Worm (Caenorhabditis elegans): Measurements from ENCODE around the gene T05A12.4.

T05A12.4 gene

ce11 chrIV:6909863-6910733 is 22.4 kb downstream of the T05A12.4 start, which contains the start of the genes rpn-1 and ribo-1:
TSS of gene rpn-1 (minus strand) at chrIV:6909913.
TSS of gene ribo-1 (plus strand) at chrIV:6910683.
- TF ChIP-seq med-1 (GFP tag; optimal IDR thresholded peaks at IDR 0.05; ENCODE audit: insufficient read depth) (no peak), ztf-29 (GFP tag; IDR thresholded peaks at IDR 0.05) (no peak), ztf-23 (GFP tag; IDR thresholded peaks at IDR 0.05) (no peak), klf-2 (GFP tag; conservative IDR thresholded peaks at IDR 0.05) (no peak), ref-1 (GFP tag; conservative IDR thresholded peaks at IDR 0.05) (no peak), flt-1 (GFP tag; IDR thresholded peaks at IDR 0.05) (no peak), cog-1 (tag; optimal IDR thresholded peaks at IDR 0.05) (no peak), T22C8.4 (GFP tag; IDR thresholded peaks at IDR 0.05) (no peak), tab-1 (GFP tag; IDR thresholded peaks at IDR 0.05) (no peak)

DNA sequence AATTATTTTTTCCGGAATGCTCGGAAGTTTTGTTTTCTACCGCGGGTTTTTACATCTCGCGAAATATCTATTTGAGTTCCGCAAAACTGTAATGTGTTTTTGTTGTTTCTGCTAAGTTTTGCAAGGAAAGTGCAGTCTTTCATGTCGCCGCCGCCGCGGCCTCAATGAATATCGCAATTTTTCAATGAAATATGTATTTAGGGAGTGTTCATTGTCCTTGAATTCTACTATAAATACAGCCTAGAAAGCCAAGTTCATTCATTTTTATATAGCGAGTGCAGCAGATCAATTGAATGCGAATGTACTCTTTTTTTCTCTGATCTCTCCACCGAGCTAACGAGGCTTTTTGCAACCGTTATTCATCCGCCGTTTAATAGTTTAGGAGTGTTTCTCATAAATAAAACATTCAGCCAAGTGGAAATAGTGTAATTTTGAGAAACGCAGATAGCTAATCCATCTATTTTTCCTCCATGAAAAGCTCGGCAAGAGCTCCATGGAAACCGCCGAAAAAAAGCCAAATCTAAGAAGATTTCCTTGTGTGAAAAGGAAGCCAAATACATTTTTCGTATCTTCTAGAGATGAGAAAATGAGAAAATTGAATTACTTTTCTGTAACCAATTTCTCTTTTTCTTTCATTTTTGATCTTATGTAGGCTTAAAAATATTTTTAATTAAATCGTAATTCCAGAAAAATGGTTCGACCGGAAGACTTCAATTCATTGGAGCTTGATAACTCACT is 25.3 kb downstream of the T05A12.4 start, which contains the start of gene T22D1.3:
Gene T22D1.3 (plus strand): TSS at position 688 of the 738 bp plus-strand sequence.
- TF ChIP-seq flt-1 (GFP tag; IDR thresholded peaks at IDR 0.05), result no peak
- TF ChIP-seq klf-2 (GFP tag; conservative IDR thresholded peaks at IDR 0.05), result no peak

- no peak for TF ChIP-seq med-1 (GFP tag; optimal IDR thresholded peaks at IDR 0.05; ENCODE audit: insufficient read depth)
- no peak for TF ChIP-seq ref-1 (GFP tag; conservative IDR thresholded peaks at IDR 0.05)
- TF ChIP-seq T22C8.4 (GFP tag; IDR thresholded peaks at IDR 0.05), result no peak
- TF ChIP-seq klf-2 (GFP tag; conservative IDR thresholded peaks at IDR 0.05), result no peak
- TF ChIP-seq ztf-23 (GFP tag; IDR thresholded peaks at IDR 0.05), result no peak
- TF ChIP-seq tab-1 (GFP tag; IDR thresholded peaks at IDR 0.05), result no peak
- TF ChIP-seq ztf-29 (GFP tag; IDR thresholded peaks at IDR 0.05), result no peak
- TF ChIP-seq cog-1 (tag; optimal IDR thresholded peaks at IDR 0.05), result no peak
- no peak for TF ChIP-seq flt-1 (GFP tag; IDR thresholded peaks at IDR 0.05)
Measured at ce11 chrIV:6916831-6917230, 29.1 kb downstream of the T05A12.4 start.

DNA sequence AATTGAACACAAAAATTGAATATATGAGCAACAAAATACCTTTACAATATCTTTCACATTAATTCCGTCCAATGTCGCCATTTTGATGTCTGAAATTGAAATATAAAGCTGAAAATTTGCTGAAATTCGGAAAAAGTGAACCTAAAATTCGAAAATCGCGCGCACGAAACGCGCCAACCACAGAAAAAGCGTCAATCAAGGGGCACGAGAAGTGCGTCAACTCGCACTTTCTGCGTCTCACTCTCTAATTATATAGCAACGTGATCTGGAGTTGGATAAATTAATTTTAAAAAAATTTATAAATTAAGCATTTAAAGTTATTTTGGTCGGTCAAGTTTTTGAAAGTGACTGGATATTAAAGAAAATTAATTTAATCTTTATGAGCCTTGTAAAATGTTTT is 31.6 kb downstream of the T05A12.4 start, which contains the start of gene ruvb-2:
Gene ruvb-2 (minus strand): TSS at position 89 of the 400 bp plus-strand sequence.
- TF ChIP-seq ztf-29 (GFP tag; IDR thresholded peaks at IDR 0.05), result no peak
- TF ChIP-seq cog-1 (tag; optimal IDR thresholded peaks at IDR 0.05), result peak; percentile 17
- no peak for TF ChIP-seq flt-1 (GFP tag; IDR thresholded peaks at IDR 0.05)
- no peak for TF ChIP-seq med-1 (GFP tag; optimal IDR thresholded peaks at IDR 0.05; ENCODE audit: insufficient read depth)
- 0 out of 2 replicates have a peak, but pooled peaks have one; percentile 18 for TF ChIP-seq ztf-23 (GFP tag; IDR thresholded peaks at IDR 0.05)

DNA sequence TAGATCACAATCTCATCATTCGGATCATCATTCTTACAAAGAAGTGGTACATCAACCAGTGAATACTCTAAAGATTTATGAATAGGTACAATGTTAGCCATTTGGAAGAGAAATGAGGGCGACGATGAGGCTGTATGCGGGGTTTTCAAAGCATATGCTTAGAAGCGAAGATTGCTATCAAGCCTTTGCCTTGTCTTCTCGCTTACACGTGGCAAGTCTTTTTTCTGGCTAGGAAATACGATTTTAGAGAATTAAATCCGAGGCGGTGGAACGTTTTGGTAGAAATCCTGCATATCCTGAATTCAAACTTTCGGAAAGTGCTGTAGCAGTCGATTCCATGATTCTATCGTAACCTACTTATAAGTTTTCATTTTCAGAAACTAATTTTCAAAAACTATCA is 32.3 kb downstream of the T05A12.4 start, which contains the start of gene T22D1.18:
Gene T22D1.18 (minus strand): TSS at position 101 of the 400 bp plus-strand sequence.
- TF ChIP-seq cog-1 (tag; optimal IDR thresholded peaks at IDR 0.05), result no peak
- TF ChIP-seq tab-1 (GFP tag; IDR thresholded peaks at IDR 0.05), result no peak
- no peak for TF ChIP-seq ztf-23 (GFP tag; IDR thresholded peaks at IDR 0.05)
- no peak for TF ChIP-seq ref-1 (GFP tag; conservative IDR thresholded peaks at IDR 0.05)
- no peak for TF ChIP-seq med-1 (GFP tag; optimal IDR thresholded peaks at IDR 0.05; ENCODE audit: insufficient read depth)
- no peak for TF ChIP-seq ztf-29 (GFP tag; IDR thresholded peaks at IDR 0.05)
- no peak for TF ChIP-seq T22C8.4 (GFP tag; IDR thresholded peaks at IDR 0.05)
- TF ChIP-seq flt-1 (GFP tag; IDR thresholded peaks at IDR 0.05), result no peak
- no peak for TF ChIP-seq klf-2 (GFP tag; conservative IDR thresholded peaks at IDR 0.05)

ce11 chrIV:6923070-6923469 is 35.3 kb downstream of the T05A12.4 start, which contains the start of gene T22D1.1:
TSS of gene T22D1.1 (plus strand) at chrIV:6923370.
- TF ChIP-seq med-1 (GFP tag; optimal IDR thresholded peaks at IDR 0.05; ENCODE audit: insufficient read depth) (no peak), T22C8.4 (GFP tag; IDR thresholded peaks at IDR 0.05) (no peak), flt-1 (GFP tag; IDR thresholded peaks at IDR 0.05) (no peak), tab-1 (GFP tag; IDR thresholded peaks at IDR 0.05) (no peak)

ce11 chrIV:6925520-6925919 is 37.8 kb downstream of the T05A12.4 start:
- no peak for TF ChIP-seq cog-1 (tag; optimal IDR thresholded peaks at IDR 0.05)
- no peak for TF ChIP-seq med-1 (GFP tag; optimal IDR thresholded peaks at IDR 0.05; ENCODE audit: insufficient read depth)
- TF ChIP-seq T22C8.4 (GFP tag; IDR thresholded peaks at IDR 0.05), result no peak
- no peak for TF ChIP-seq ztf-29 (GFP tag; IDR thresholded peaks at IDR 0.05)
- no peak for TF ChIP-seq klf-2 (GFP tag; conservative IDR thresholded peaks at IDR 0.05)
- TF ChIP-seq ztf-23 (GFP tag; IDR thresholded peaks at IDR 0.05), result no peak

- no peak for TF ChIP-seq klf-2 (GFP tag; conservative IDR thresholded peaks at IDR 0.05)
- TF ChIP-seq tab-1 (GFP tag; IDR thresholded peaks at IDR 0.05), result no peak
- no peak for TF ChIP-seq ztf-29 (GFP tag; IDR thresholded peaks at IDR 0.05)
- TF ChIP-seq ztf-23 (GFP tag; IDR thresholded peaks at IDR 0.05), result no peak
Measured at ce11 chrIV:6928417-6928816, 40.7 kb downstream of the T05A12.4 start, which contains the start of gene cest-6. TSS of gene cest-6 (minus strand) at chrIV:6928517.

DNA sequence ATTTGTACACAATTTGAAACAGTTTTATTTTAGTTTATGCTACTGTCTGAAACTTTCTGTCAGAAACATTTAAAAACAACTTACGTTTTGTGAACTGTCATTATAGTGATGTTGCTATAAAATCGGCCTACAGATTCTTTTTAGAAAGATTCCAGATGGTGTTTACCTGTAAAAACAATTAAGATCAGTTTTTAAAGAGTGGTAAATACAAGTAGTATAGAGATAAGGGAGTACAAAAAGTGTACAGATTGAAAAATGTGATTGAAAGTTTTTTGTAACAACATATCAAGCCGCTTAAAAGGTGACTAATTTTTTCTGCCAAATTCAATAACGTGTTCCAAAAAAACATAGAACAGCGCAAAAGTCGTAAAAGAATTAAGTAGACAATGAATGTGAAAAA is 49.8 kb downstream of the T05A12.4 start, which contains the start of gene npr-12:
Gene npr-12 (minus strand): TSS at position 101 of the 400 bp plus-strand sequence.
- no peak for TF ChIP-seq flt-1 (GFP tag; IDR thresholded peaks at IDR 0.05)
- TF ChIP-seq klf-2 (GFP tag; conservative IDR thresholded peaks at IDR 0.05), result no peak
- TF ChIP-seq ztf-23 (GFP tag; IDR thresholded peaks at IDR 0.05), result no peak
- no peak for TF ChIP-seq tab-1 (GFP tag; IDR thresholded peaks at IDR 0.05)
- no peak for TF ChIP-seq T22C8.4 (GFP tag; IDR thresholded peaks at IDR 0.05)
- no peak for TF ChIP-seq ztf-29 (GFP tag; IDR thresholded peaks at IDR 0.05)
- no peak for TF ChIP-seq cog-1 (tag; optimal IDR thresholded peaks at IDR 0.05)

Measured in whole organism, midembryonic.